Worm (Caenorhabditis elegans) whole organism, early embryonic: Measurements from ENCODE around the gene dgk-4.

Experiments used
- aly-1 ChIP-seq: sonication (generic microtip); optimal IDR thresholded peaks from 2 replicates; lab custom pipeline; 2016; ENCODE audit warnings: missing genetic modification characterization, missing compliant biosample characterization
- ama-1 ChIP-seq: fragments of 150-350 bp; optimal IDR thresholded peaks from 2 replicates; lab custom pipeline; 2014
- ceh-13 ChIP-seq: fragments of 200-800 bp; sonication (Bioruptor generic); optimal IDR thresholded peaks from 2 replicates; lab custom pipeline; 2018; ENCODE audit warnings: mild to moderate bottlenecking, missing genetic modification characterization, missing compliant biosample characterization
- ceh-36 ChIP-seq: sonication (generic microtip); optimal IDR thresholded peaks from 2 replicates; lab custom pipeline; 2016; ENCODE audit warnings: missing genetic modification characterization, inconsistent platforms, missing compliant biosample characterization
- ets-7 ChIP-seq: sonication (generic microtip); optimal IDR thresholded peaks from 2 replicates; lab custom pipeline; 2016; ENCODE audit warnings: missing genotype, missing genetic modification characterization, missing compliant biosample characterization
- flt-1 ChIP-seq: fragments of 200-800 bp; sonication (Bioruptor generic); IDR thresholded peaks from 2 replicates; pipeline ENCODE4 v1.3.6; 2022; ENCODE audit warnings: missing genetic modification characterization, missing compliant biosample characterization
- hmbx-1 ChIP-seq: sonication (generic microtip); optimal IDR thresholded peaks from 2 replicates; lab custom pipeline; 2016; ENCODE audit warnings: mild to moderate bottlenecking, missing genetic modification characterization, missing compliant biosample characterization
- pes-1 ChIP-seq: fragments of 200-800 bp; sonication (Bioruptor generic); IDR thresholded peaks from 2 replicates; pipeline ENCODE4 v1.3.6; 2022; ENCODE audit warnings: missing genetic modification reagents, missing genetic modification characterization, missing compliant biosample characterization
- scrt-1 ChIP-seq: fragments of 200-800 bp; sonication (Bioruptor generic); IDR thresholded peaks from 2 replicates; pipeline ENCODE4 v1.3.6; 2022; ENCODE audit warnings: missing genetic modification characterization, missing compliant biosample characterization
- tbx-11 ChIP-seq: fragments of 200-800 bp; sonication (Bioruptor generic); IDR thresholded peaks from 2 replicates; pipeline ENCODE4 v1.3.6; 2022; ENCODE audit warnings: missing genetic modification characterization, missing compliant biosample characterization
- tra-4 ChIP-seq: sonication (generic microtip); optimal IDR thresholded peaks from 2 replicates; lab custom pipeline; 2017; ENCODE audit warnings: missing genetic modification characterization, missing compliant biosample characterization

ce11 chrIV:8608934-8609333 lies 22.2 kb upstream of the dgk-4 start, which contains the start of gene F42A9.6:
- TF ChIP-seq hmbx-1 (tag; lab: Kevin White, UChicago) (no peak), pes-1 (GFP tag; lab: Robert Waterston, UW) (no peak), ets-7 (no peak), ama-1 (lab: Kevin White, UChicago) (no peak), flt-1 (no peak), tra-4 (tag; lab: Kevin White, UChicago) (no peak), ceh-36 (no peak), ceh-13 (GFP tag; lab: Kevin White, UChicago) (no peak), tbx-11 (GFP tag; lab: Robert Waterston, UW) (no peak), scrt-1 (GFP tag; lab: Robert Waterston, UW) (no peak), aly-1 (tag; lab: Kevin White, UChicago) (no peak)
